Worm (Caenorhabditis elegans): ENCODE measurements around the gene gst-23.

The gst-23 gene

DNA sequence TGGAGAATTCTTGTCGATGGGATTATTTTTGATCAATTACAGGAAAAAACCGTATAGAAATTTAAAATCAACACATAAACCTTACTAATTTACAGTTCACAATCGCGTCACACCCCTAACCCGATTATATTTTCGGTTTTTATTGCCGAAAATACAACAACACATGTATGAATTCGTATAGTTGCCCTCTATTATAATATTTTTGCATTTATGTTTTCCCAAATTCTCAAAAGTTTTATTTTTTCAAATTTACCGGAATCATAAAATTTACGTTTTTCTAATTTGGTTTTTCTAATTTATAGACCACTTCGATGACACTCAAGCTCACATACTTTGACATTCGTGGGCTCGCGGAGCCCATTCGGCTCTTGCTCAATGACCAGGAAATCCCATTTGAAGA, at the start of gene gst-23:
TSS of gene gst-23 (plus strand) at position 301 of the 400 bp plus-strand sequence.
- TF ChIP-seq unc-62 (GFP tag; optimal IDR thresholded peaks at IDR 0.05): no peak
- TF ChIP-seq ztf-4 (tag; optimal IDR thresholded peaks at IDR 0.05): no peak
- no peak for TF ChIP-seq zag-1 (tag; optimal IDR thresholded peaks at IDR 0.05)
- TF ChIP-seq dmd-4 (tag; optimal IDR thresholded peaks at IDR 0.05): no peak
- no peak for TF ChIP-seq ama-1 (optimal IDR thresholded peaks at IDR 0.05)
- TF ChIP-seq egl-27 (tag; optimal IDR thresholded peaks at IDR 0.05): no peak
- TF ChIP-seq ceh-82 (tag; optimal IDR thresholded peaks at IDR 0.05): no peak
- TF ChIP-seq aly-2 (tag; optimal IDR thresholded peaks at IDR 0.05): no peak
- TF ChIP-seq sem-4 (tag; optimal IDR thresholded peaks at IDR 0.05): no peak
- TF ChIP-seq alr-1 (tag; optimal IDR thresholded peaks at IDR 0.05): no peak
- no peak for TF ChIP-seq F13H6.1 (tag; optimal IDR thresholded peaks at IDR 0.05)
- TF ChIP-seq lsy-2 (tag; optimal IDR thresholded peaks at IDR 0.05): no peak
- TF ChIP-seq nhr-10 (tag; optimal IDR thresholded peaks at IDR 0.05): no peak
- TF ChIP-seq nhr-11 (tag; optimal IDR thresholded peaks at IDR 0.05): no peak

DNA sequence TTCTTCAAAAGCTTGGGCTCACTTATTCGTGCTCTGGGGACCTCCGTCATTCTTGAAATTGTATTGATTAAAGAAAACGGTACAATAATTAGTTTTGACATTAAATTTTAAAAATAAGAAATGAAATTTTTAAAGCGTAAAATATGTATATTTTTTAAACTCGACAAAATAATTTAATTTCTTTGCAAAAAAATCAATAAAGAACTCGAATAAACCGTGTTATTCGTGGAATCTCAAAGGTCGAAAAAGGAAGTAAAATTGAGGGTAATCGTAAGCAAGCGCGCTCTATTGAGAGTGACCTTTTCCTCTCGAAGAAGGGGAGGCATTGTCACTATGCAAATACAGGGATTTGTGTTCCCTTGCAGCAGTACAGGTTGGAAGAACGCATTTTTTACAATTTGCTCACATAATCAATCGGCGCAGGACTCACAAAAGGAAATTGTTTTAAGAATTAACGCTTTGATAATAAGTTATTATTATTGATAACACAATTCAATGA, 48.1 kb upstream of the gst-23 start, which contains the start of gene Y73C8B.2:
TSS of gene Y73C8B.2 (minus strand) at position 51 of the 499 bp plus-strand sequence.
- TF ChIP-seq crh-2 (tag; optimal IDR thresholded peaks at IDR 0.05) (peak; percentile 27), unc-39 (tag; optimal IDR thresholded peaks at IDR 0.05) (no peak), lsy-2 (tag; optimal IDR thresholded peaks at IDR 0.05) (peak in 1 of 2 experiments; percentile 62), nhr-25 (tag; optimal IDR thresholded peaks at IDR 0.05) (peak; percentile 54), nhr-21 (tag; optimal IDR thresholded peaks at IDR 0.05) (peak; percentile 1), F13H6.1 (tag; optimal IDR thresholded peaks at IDR 0.05) (peak; percentile 27), unc-55 (GFP tag; optimal IDR thresholded peaks at IDR 0.05) (peak; percentile 20), C34F6.9 (tag; optimal IDR thresholded peaks at IDR 0.05) (peak; percentile 54), peb-1 (tag; optimal IDR thresholded peaks at IDR 0.05) (no peak), zag-1 (tag; optimal IDR thresholded peaks at IDR 0.05) (no peak), gmeb-1 (tag; optimal IDR thresholded peaks at IDR 0.05) (peak; percentile 7), egl-27 (tag; optimal IDR thresholded peaks at IDR 0.05) (no peak), nhr-23 (tag; optimal IDR thresholded peaks at IDR 0.05) (no peak), nhr-129 (tag; optimal IDR thresholded peaks at IDR 0.05) (peak; percentile 39), skn-1 (tag; optimal IDR thresholded peaks at IDR 0.05) (no peak), ztf-4 (tag; optimal IDR thresholded peaks at IDR 0.05) (peak; percentile 0), fos-1 (tag; optimal IDR thresholded peaks at IDR 0.05) (peak; percentile 70)

ce11 chrV:3195814-3196213, 47.3 kb upstream of the gst-23 start:
- no peak for TF ChIP-seq fos-1 (tag; optimal IDR thresholded peaks at IDR 0.05)
- TF ChIP-seq skn-1 (tag; optimal IDR thresholded peaks at IDR 0.05): no peak
- no peak for TF ChIP-seq lin-39 (tag; optimal IDR thresholded peaks at IDR 0.05)
- no peak for TF ChIP-seq alr-1 (tag; optimal IDR thresholded peaks at IDR 0.05)
- TF ChIP-seq elt-1 (tag; optimal IDR thresholded peaks at IDR 0.05): no peak
- no peak for TF ChIP-seq ceh-82 (tag; optimal IDR thresholded peaks at IDR 0.05)
- TF ChIP-seq crh-2 (tag; optimal IDR thresholded peaks at IDR 0.05): no peak
- no peak for TF ChIP-seq aly-2 (tag; optimal IDR thresholded peaks at IDR 0.05)
- no peak for TF ChIP-seq C34F6.9 (tag; optimal IDR thresholded peaks at IDR 0.05)
- no peak for TF ChIP-seq nhr-237 (tag; optimal IDR thresholded peaks at IDR 0.05)
- no peak for TF ChIP-seq nhr-6 (tag; optimal IDR thresholded peaks at IDR 0.05)
- TF ChIP-seq lin-11 (tag; optimal IDR thresholded peaks at IDR 0.05): no peak
- TF ChIP-seq unc-55 (GFP tag; optimal IDR thresholded peaks at IDR 0.05): no peak
- no peak for TF ChIP-seq ztf-1 (GFP tag; conservative IDR thresholded peaks at IDR 0.05)
- no peak for TF ChIP-seq ama-1 (optimal IDR thresholded peaks at IDR 0.05)
- no peak for TF ChIP-seq sma-9 (GFP tag; optimal IDR thresholded peaks at IDR 0.05)
- TF ChIP-seq sma-9 (tag; optimal IDR thresholded peaks at IDR 0.05): no peak
- no peak for TF ChIP-seq gmeb-1 (tag; optimal IDR thresholded peaks at IDR 0.05)

ce11 chrV:3196832-3197329, 46.2 kb upstream of the gst-23 start, which contains the start of the genes Y73C8B.1 and Y73C8B.5:
Gene Y73C8B.1, minus strand, starts transcription at chrV:3196882.
Gene Y73C8B.5, plus strand, starts transcription at chrV:3197268.
- TF ChIP-seq alr-1 (tag; optimal IDR thresholded peaks at IDR 0.05): no peak
- no peak for TF ChIP-seq mab-5 (tag; optimal IDR thresholded peaks at IDR 0.05)
- TF ChIP-seq mbf-1 (tag; optimal IDR thresholded peaks at IDR 0.05): no peak
- TF ChIP-seq ama-1 (optimal IDR thresholded peaks at IDR 0.05): no peak
- TF ChIP-seq dmd-4 (tag; optimal IDR thresholded peaks at IDR 0.05): no peak
- no peak for TF ChIP-seq unc-39 (tag; optimal IDR thresholded peaks at IDR 0.05)
- TF ChIP-seq sma-9 (GFP tag; optimal IDR thresholded peaks at IDR 0.05): peak; percentile 34
- TF ChIP-seq sma-9 (tag; optimal IDR thresholded peaks at IDR 0.05): no peak
- no peak for TF ChIP-seq lin-13 (GFP tag; optimal IDR thresholded peaks at IDR 0.05)
- TF ChIP-seq blmp-1 (tag; optimal IDR thresholded peaks at IDR 0.05; ENCODE audit: insufficient read depth): no peak
- TF ChIP-seq nhr-6 (tag; optimal IDR thresholded peaks at IDR 0.05): no peak
- TF ChIP-seq nhr-10 (tag; optimal IDR thresholded peaks at IDR 0.05): no peak
- no peak for TF ChIP-seq nhr-237 (tag; optimal IDR thresholded peaks at IDR 0.05)
- no peak for TF ChIP-seq ztf-11 (tag; optimal IDR thresholded peaks at IDR 0.05)
- TF ChIP-seq unc-55 (GFP tag; optimal IDR thresholded peaks at IDR 0.05): no peak
- no peak for TF ChIP-seq sma-3 (GFP tag; optimal IDR thresholded peaks at IDR 0.05)
- TF ChIP-seq ztf-1 (GFP tag; conservative IDR thresholded peaks at IDR 0.05): no peak
- peak; percentile 51 for TF ChIP-seq nhr-25 (tag; optimal IDR thresholded peaks at IDR 0.05)
- TF ChIP-seq ceh-82 (tag; optimal IDR thresholded peaks at IDR 0.05): no peak
- no peak for TF ChIP-seq aly-2 (tag; optimal IDR thresholded peaks at IDR 0.05)
- TF ChIP-seq skn-1 (tag; optimal IDR thresholded peaks at IDR 0.05): no peak
- TF ChIP-seq nhr-23 (tag; optimal IDR thresholded peaks at IDR 0.05): no peak
- no peak for TF ChIP-seq ceh-16 (tag; optimal IDR thresholded peaks at IDR 0.05)
- no peak for TF ChIP-seq R02D3.7 (tag; optimal IDR thresholded peaks at IDR 0.05)
- no peak for TF ChIP-seq sem-4 (tag; optimal IDR thresholded peaks at IDR 0.05)
- TF ChIP-seq elt-1 (tag; optimal IDR thresholded peaks at IDR 0.05): no peak
- TF ChIP-seq crh-2 (tag; optimal IDR thresholded peaks at IDR 0.05): no peak
- TF ChIP-seq nhr-21 (tag; optimal IDR thresholded peaks at IDR 0.05): no peak
- no peak for TF ChIP-seq peb-1 (tag; optimal IDR thresholded peaks at IDR 0.05)
- TF ChIP-seq lin-11 (tag; optimal IDR thresholded peaks at IDR 0.05): no peak
- TF ChIP-seq snpc-4 (tag; optimal IDR thresholded peaks at IDR 0.05): no peak
- TF ChIP-seq gmeb-1 (tag; optimal IDR thresholded peaks at IDR 0.05): no peak
